Fruit fly (Drosophila melanogaster) whole organism, embryonic: ENCODE data around the gene CG3097.
A peak's percentile ranks its signal among the peaks of the same experiment; 100 is the strongest.

Experiments
- CG10209 ChIP-seq: fragments of 200-800 bp; sonication (Bioruptor generic); optimal IDR thresholded peaks from 3 replicates; lab custom pipeline; 2017; ENCODE audit warnings: missing biosample characterization, mild to moderate bottlenecking, missing genetic modification characterization, missing genetic modification reagents
- CG13894 ChIP-seq: fragments of 200-800 bp; sonication (Bioruptor generic); optimal IDR thresholded peaks from 3 replicates; lab custom pipeline; 2018; ENCODE audit warnings: missing biosample characterization, mild to moderate bottlenecking, missing genetic modification characterization, moderate library complexity
- CG15011 ChIP-seq: fragments of 200-800 bp; sonication (Bioruptor generic); optimal IDR thresholded peaks from 3 replicates; lab custom pipeline; 2018; ENCODE audit warnings: missing biosample characterization, mild to moderate bottlenecking, missing genetic modification characterization
- CG15514 ChIP-seq: fragments of 200-800 bp; sonication (Bioruptor generic); optimal IDR thresholded peaks from 3 replicates; lab custom pipeline; 2017; ENCODE audit warnings: missing biosample characterization, missing genetic modification characterization, mild to moderate bottlenecking, moderate library complexity, missing genetic modification reagents
- CG15601 ChIP-seq: fragments of 200-800 bp; sonication (Bioruptor generic); optimal IDR thresholded peaks from 3 replicates; lab custom pipeline; 2019; ENCODE audit warnings: missing biosample characterization, mild to moderate bottlenecking, missing genetic modification characterization, moderate library complexity
- CG30020 ChIP-seq: fragments of 200-800 bp; optimal IDR thresholded peaks from 2 replicates; lab custom pipeline; 2019; ENCODE audit warnings: missing biosample characterization, mild to moderate bottlenecking, missing genetic modification characterization, moderate library complexity
- CG4730 ChIP-seq: fragments of 200-800 bp; sonication (Bioruptor generic); IDR thresholded peaks from 2 replicates; pipeline ENCODE4 v1.3.6; 2022; ENCODE audit warnings: missing biosample characterization, missing genetic modification characterization
- CG5180 ChIP-seq: fragments of 200-800 bp; sonication (Bioruptor generic); optimal IDR thresholded peaks from 3 replicates; lab custom pipeline; 2017; ENCODE audit warnings: missing biosample characterization, missing genetic modification characterization, mild to moderate bottlenecking, moderate library complexity, missing genetic modification reagents
- CG6854 ChIP-seq: fragments of 200-800 bp; sonication (Bioruptor generic); optimal IDR thresholded peaks from 3 replicates; lab custom pipeline; 2017; ENCODE audit warnings: missing biosample characterization, mild to moderate bottlenecking, missing genetic modification characterization
- CG7839 ChIP-seq: fragments of 200-800 bp; sonication (Bioruptor generic); optimal IDR thresholded peaks from 3 replicates; lab custom pipeline; 2018; ENCODE audit warnings: missing biosample characterization, mild to moderate bottlenecking, missing genetic modification characterization, moderate library complexity
- CG7987 ChIP-seq: fragments of 200-800 bp; sonication (Bioruptor generic); optimal IDR thresholded peaks from 2 replicates; lab custom pipeline; 2018; ENCODE audit warnings: missing biosample characterization, mild to moderate bottlenecking, missing genetic modification characterization, moderate library complexity
- CG9727 ChIP-seq: fragments of 200-800 bp; sonication (Bioruptor generic); optimal IDR thresholded peaks from 3 replicates; lab custom pipeline; 2017; ENCODE audit warnings: missing biosample characterization, mild to moderate bottlenecking, missing genetic modification characterization
- CTCF ChIP-seq: fragments of 200-800 bp; sonication (Bioruptor generic); optimal IDR thresholded peaks from 2 replicates; lab custom pipeline; 2017; ENCODE audit warnings: missing biosample characterization, mild to moderate bottlenecking, missing genetic modification characterization, moderate library complexity
- CoRest ChIP-seq: fragments of 200-800 bp; sonication (Bioruptor generic); optimal IDR thresholded peaks from 3 replicates; lab custom pipeline; 2018; ENCODE audit warnings: missing biosample characterization, mild to moderate bottlenecking, missing genetic modification characterization, moderate library complexity
- CrebB ChIP-seq: fragments of 200-800 bp; sonication (Bioruptor generic); optimal IDR thresholded peaks from 3 replicates; lab custom pipeline; 2018; ENCODE audit warnings: missing biosample characterization, mild to moderate bottlenecking, missing genetic modification characterization
- D ChIP-seq, 2 experiments: fragments of 200-800 bp in 1 of 2; fragments of >200 bp in 1 of 2; sonication (Bioruptor generic) in 1 of 2; optimal IDR thresholded peaks; 2 replicates in 1 of 2; 3 replicates in 1 of 2; lab custom pipeline; 2017; ENCODE audit warnings: mild to moderate bottlenecking in 1 of 2, missing biosample characterization in 1 of 2, missing genetic modification characterization in 1 of 2, missing genetic modification reagents in 1 of 2
- E2f2 ChIP-seq: fragments of 200-800 bp; sonication (Bioruptor generic); IDR thresholded peaks from 2 replicates; pipeline ENCODE4 v1.3.6; 2022; ENCODE audit warnings: missing biosample characterization, missing genetic modification characterization
- Eip74EF ChIP-seq, 2 experiments: fragments of 200-800 bp in 1 of 2; fragments of >200 bp in 1 of 2; sonication (Bioruptor generic) in 1 of 2; optimal IDR thresholded peaks; 2 replicates each; lab custom pipeline; 2017 to 2019; ENCODE audit warnings: missing biosample characterization in 2 of 2, missing genetic modification characterization in 2 of 2, mild to moderate bottlenecking in 1 of 2, moderate library complexity in 1 of 2
- HLHmδ ChIP-seq: fragments of 200-800 bp; sonication (Bioruptor generic); optimal IDR thresholded peaks from 2 replicates; lab custom pipeline; 2018; ENCODE audit warnings: missing biosample characterization, mild to moderate bottlenecking, missing genetic modification characterization, moderate library complexity
- Hand ChIP-seq: fragments of 200-800 bp; sonication (Bioruptor generic); optimal IDR thresholded peaks from 2 replicates; lab custom pipeline; 2017; ENCODE audit warnings: mild to moderate bottlenecking, missing biosample characterization, missing genetic modification reagents, missing genetic modification characterization
- MESR4 ChIP-seq: fragments of 200-800 bp; sonication (Bioruptor generic); optimal IDR thresholded peaks from 2 replicates; lab custom pipeline; 2018; ENCODE audit warnings: missing biosample characterization, mild to moderate bottlenecking, missing genetic modification characterization, moderate library complexity
- NFAT ChIP-seq: fragments of 200-800 bp; sonication (Bioruptor generic); IDR thresholded peaks from 2 replicates; pipeline ENCODE4 v1.3.6; 2022; ENCODE audit warnings: missing biosample characterization, missing genetic modification characterization
- Oli ChIP-seq: fragments of 200-800 bp; sonication (Bioruptor generic); optimal IDR thresholded peaks from 2 replicates; lab custom pipeline; 2018; ENCODE audit warnings: missing biosample characterization, mild to moderate bottlenecking, missing genetic modification characterization, moderate library complexity
- Sry-δ ChIP-seq: fragments of 200-800 bp; sonication (Bioruptor generic); optimal IDR thresholded peaks from 2 replicates; lab custom pipeline; 2016; ENCODE audit warnings: missing biosample characterization, missing genetic modification characterization
- Usf ChIP-seq: fragments of 200-800 bp; sonication (Bioruptor generic); optimal IDR thresholded peaks from 2 replicates; lab custom pipeline; 2017; ENCODE audit warnings: missing genotype, missing biosample characterization, missing genetic modification characterization
- abd-A ChIP-seq: fragments of 200-800 bp; sonication (Bioruptor generic); optimal IDR thresholded peaks from 3 replicates; lab custom pipeline; 2019; ENCODE audit warnings: missing biosample characterization, mild to moderate bottlenecking, missing genetic modification characterization, moderate library complexity
- amos ChIP-seq: fragments of 200-800 bp; sonication (Bioruptor generic); IDR thresholded peaks from 2 replicates; pipeline ENCODE4 v1.3.6; 2022; ENCODE audit warnings: missing biosample characterization, missing genetic modification characterization; ENCODE audit not compliant: partially characterized antibody
- bab2 ChIP-seq: fragments of 200-800 bp; sonication (Bioruptor generic); optimal IDR thresholded peaks from 2 replicates; lab custom pipeline; 2016; ENCODE audit warnings: missing biosample characterization, missing genetic modification characterization
- bcd ChIP-seq: fragments of 200-800 bp; sonication (Bioruptor generic); optimal IDR thresholded peaks from 2 replicates; lab custom pipeline; 2017; ENCODE audit warnings: missing biosample characterization, mild to moderate bottlenecking, missing genetic modification characterization
- br ChIP-seq: fragments of >200 bp; optimal IDR thresholded peaks from 2 replicates; lab custom pipeline; 2017
- crc ChIP-seq: fragments of 200-800 bp; sonication (Bioruptor generic); optimal IDR thresholded peaks from 2 replicates; lab custom pipeline; 2016; ENCODE audit warnings: missing biosample characterization, missing genetic modification characterization
- danr ChIP-seq: fragments of 200-800 bp; sonication (Bioruptor generic); IDR thresholded peaks from 2 replicates; pipeline ENCODE4 v1.3.6; 2022; ENCODE audit warnings: missing biosample characterization, missing genetic modification characterization
- fu2 ChIP-seq: fragments of 200-800 bp; sonication (Bioruptor generic); optimal IDR thresholded peaks from 2 replicates; lab custom pipeline; 2016; ENCODE audit warnings: missing biosample characterization, missing genetic modification characterization
- jumu ChIP-seq: fragments of 200-800 bp; sonication (Bioruptor generic); optimal IDR thresholded peaks from 3 replicates; lab custom pipeline; 2016; ENCODE audit warnings: missing biosample characterization, missing genetic modification characterization
- maf-S ChIP-seq: fragments of 200-800 bp; sonication (Bioruptor generic); optimal IDR thresholded peaks from 2 replicates; lab custom pipeline; 2016; ENCODE audit warnings: missing biosample characterization, missing genetic modification characterization
- nerfin-2 ChIP-seq: fragments of 200-800 bp; sonication (Bioruptor generic); IDR thresholded peaks from 2 replicates; pipeline ENCODE4 v1.3.6; 2022; ENCODE audit warnings: missing biosample characterization, missing genetic modification characterization; ENCODE audit not compliant: partially characterized antibody
- pho ChIP-seq: fragments of 200-800 bp; sonication (Bioruptor generic); optimal IDR thresholded peaks from 2 replicates; lab custom pipeline; 2016; ENCODE audit warnings: missing biosample characterization, missing genetic modification characterization
- sens-2 ChIP-seq: fragments of 200-800 bp; sonication (Bioruptor generic); IDR thresholded peaks from 2 replicates; pipeline ENCODE4 v1.3.6; 2022; ENCODE audit warnings: missing biosample characterization, missing genetic modification characterization
- sim ChIP-seq: fragments of 200-800 bp; sonication (Bioruptor generic); IDR thresholded peaks from 2 replicates; pipeline ENCODE4 v1.3.6; 2022; ENCODE audit warnings: missing biosample characterization, missing genetic modification characterization
- stc ChIP-seq: fragments of 200-800 bp; sonication (Bioruptor generic); IDR thresholded peaks from 2 replicates; pipeline ENCODE4 v1.3.6; 2022; ENCODE audit warnings: missing biosample characterization, missing genetic modification characterization

CG3097 gene

DNA sequence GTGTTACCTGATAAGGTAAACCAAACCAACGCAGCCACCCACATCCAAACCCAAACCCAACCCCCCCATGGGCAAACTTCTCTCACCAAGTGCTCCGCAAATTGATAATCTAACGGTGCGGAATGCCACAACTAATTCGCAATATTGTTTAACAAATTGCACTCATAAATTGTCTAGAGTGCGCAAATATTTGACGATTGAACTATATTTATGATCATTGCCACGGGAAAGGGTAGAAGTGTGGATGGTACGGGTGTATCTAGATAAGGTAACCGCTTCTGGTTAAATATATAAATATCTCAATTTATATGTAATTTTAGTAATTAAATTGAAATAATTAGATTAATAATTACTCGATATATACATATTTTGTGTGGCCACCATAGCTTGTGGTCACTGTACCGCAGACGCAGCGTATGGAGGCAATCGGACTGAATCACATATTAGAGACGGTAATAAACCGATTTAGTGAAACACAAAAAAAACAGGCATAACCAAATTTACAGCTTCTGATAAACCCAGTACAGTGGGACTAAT is 52.0 kb downstream of the CG3097 start (continued):
- TF ChIP-seq CG7987 (GFP tag; lab: Kevin White, UChicago) (no peak), Eip74EF (GFP tag; optimal IDR thresholded peaks at IDR 0.05; lab: Kevin White, UChicago) (no peak), CG30020 (tag; lab: Kevin White, UChicago) (no peak), E2f2 (GFP tag; lab: Robert Waterston, UW) (peak; percentile 38; the same call in 1 of the 2 replicates), maf-S (GFP tag; lab: Kevin White, UChicago) (no peak), Usf (no peak), nerfin-2 (no peak), Sry-δ (GFP tag; lab: Kevin White, UChicago) (no peak), CG13894 (tag; lab: Kevin White, UChicago) (peak; percentile 85), CTCF (no peak), CG5180 (GFP tag; lab: Kevin White, UChicago) (no peak), sim (GFP tag; lab: Robert Waterston, UW) (no peak), crc (GFP tag; lab: Kevin White, UChicago) (no peak), CoRest (tag; lab: Kevin White, UChicago) (peak; percentile 71), abd-A (tag; lab: Kevin White, UChicago) (no peak), Hand (GFP tag; lab: Kevin White, UChicago) (peak; percentile 71), Oli (tag; lab: Kevin White, UChicago) (peak; percentile 59), stc (GFP tag; lab: Robert Waterston, UW) (0 out of 2 replicates have a peak, but pooled peaks have one; percentile 43), HLHmδ (GFP tag; lab: Kevin White, UChicago) (no peak), jumu (GFP tag; lab: Kevin White, UChicago) (no peak), danr (GFP tag; lab: Robert Waterston, UW) (0 out of 2 replicates have a peak, but pooled peaks have one; percentile 20), CG10209 (GFP tag; lab: Kevin White, UChicago) (peak; percentile 65), MESR4 (GFP tag; lab: Kevin White, UChicago) (no peak), CG4730 (GFP tag; lab: Robert Waterston, UW) (peak; percentile 57; the same call in 1 of the 2 replicates), CG15514 (peak; percentile 70), CG7839 (tag; lab: Kevin White, UChicago) (peak; percentile 79), bcd (peak; percentile 60), sens-2 (0 out of 2 replicates have a peak, but pooled peaks have one; percentile 22), CG15601 (no peak), bab2 (GFP tag; lab: Kevin White, UChicago) (peak; percentile 11), pho (no peak), D (optimal IDR thresholded peaks at IDR 0.05; lab: Kevin White, UChicago) (no peak), D (GFP tag; optimal IDR thresholded peaks at IDR 0.05; lab: Kevin White, UChicago) (no peak), CG6854 (GFP tag; lab: Kevin White, UChicago) (peak; percentile 17), CrebB (peak; percentile 8), fu2 (GFP tag; lab: Kevin White, UChicago) (no peak), amos (GFP tag; lab: Robert Waterston, UW) (no peak), CG15011 (GFP tag; lab: Kevin White, UChicago) (peak; percentile 30), NFAT (GFP tag; lab: Robert Waterston, UW) (peak; percentile 61; the same call in 1 of the 2 replicates), br (lab: Kevin White, UChicago) (no peak), CG9727 (GFP tag; lab: Kevin White, UChicago) (peak; percentile 59)
